Worm (Caenorhabditis elegans) whole organism, late embryonic: ENCODE results near the gene Y32F6A.4.

Source experiments
- C38D4.7 ChIP-seq: fragments of 200-800 bp; sonication (Bioruptor generic); optimal IDR thresholded peaks from 2 replicates; lab custom pipeline; 2018; ENCODE audit warnings: mild to moderate bottlenecking, missing genetic modification characterization, moderate library complexity, missing compliant biosample characterization
- T23F11.4 ChIP-seq: fragments of 200-800 bp; sonication (Bioruptor generic); optimal IDR thresholded peaks from 2 replicates; lab custom pipeline; 2018; ENCODE audit warnings: mild to moderate bottlenecking, missing genetic modification characterization, missing compliant biosample characterization
- Y22D7AL.16 ChIP-seq: sonication (generic microtip); optimal IDR thresholded peaks from 2 replicates; lab custom pipeline; 2016; ENCODE audit warnings: missing genetic modification characterization, missing compliant biosample characterization
- ahr-1 ChIP-seq: sonication (generic microtip); optimal IDR thresholded peaks from 2 replicates; lab custom pipeline; 2016; ENCODE audit warnings: missing genetic modification characterization, missing compliant biosample characterization
- ama-1 ChIP-seq: fragments of 150-350 bp; optimal IDR thresholded peaks from 2 replicates; lab custom pipeline; 2014
- ceh-14 ChIP-seq: sonication (generic microtip); optimal IDR thresholded peaks from 2 replicates; lab custom pipeline; 2016; ENCODE audit warnings: missing genotype, missing genetic modification characterization, missing compliant biosample characterization
- ceh-18 ChIP-seq: sonication (generic microtip); optimal IDR thresholded peaks from 2 replicates; lab custom pipeline; 2016; ENCODE audit warnings: missing genetic modification characterization, missing compliant biosample characterization
- ceh-19 ChIP-seq: fragments of 200-800 bp; sonication (Bioruptor generic); optimal IDR thresholded peaks from 2 replicates; lab custom pipeline; 2018; ENCODE audit warnings: mild to moderate bottlenecking, missing genetic modification characterization, missing compliant biosample characterization
- ceh-2 ChIP-seq: sonication (generic microtip); optimal IDR thresholded peaks from 2 replicates; lab custom pipeline; 2016; ENCODE audit warnings: missing genotype, missing genetic modification characterization, missing compliant biosample characterization
- ceh-24 ChIP-seq: sonication (generic microtip); optimal IDR thresholded peaks from 2 replicates; lab custom pipeline; 2016; ENCODE audit warnings: mild to moderate bottlenecking, missing genetic modification characterization, missing compliant biosample characterization
- ceh-30 ChIP-seq: fragments of 150-350 bp; optimal IDR thresholded peaks from 2 replicates; lab custom pipeline; 2014; ENCODE audit warnings: missing biosample characterization, missing genetic modification characterization
- ceh-34 ChIP-seq: sonication (generic microtip); optimal IDR thresholded peaks from 2 replicates; lab custom pipeline; 2016; ENCODE audit warnings: mild to moderate bottlenecking, missing genetic modification characterization, missing compliant biosample characterization
- ceh-45 ChIP-seq: fragments of 200-800 bp; sonication (Bioruptor generic); IDR thresholded peaks from 2 replicates; pipeline ENCODE4 v1.3.6; 2022; ENCODE audit warnings: missing genetic modification reagents, missing genetic modification characterization, missing compliant biosample characterization
- ceh-6 ChIP-seq: fragments of 200-800 bp; sonication (Bioruptor generic); optimal IDR thresholded peaks from 2 replicates; lab custom pipeline; 2018; ENCODE audit warnings: mild to moderate bottlenecking, missing genetic modification characterization, missing compliant biosample characterization
- dve-1 ChIP-seq: sonication (generic microtip); optimal IDR thresholded peaks from 2 replicates; lab custom pipeline; 2017; ENCODE audit warnings: antibody characterized with exemption, mild to moderate bottlenecking, missing genetic modification characterization, missing compliant biosample characterization
- elt-2 ChIP-seq: sonication (generic microtip); optimal IDR thresholded peaks from 2 replicates; lab custom pipeline; 2016; ENCODE audit warnings: missing genetic modification reagents, missing genetic modification characterization, missing compliant biosample characterization
- elt-4 ChIP-seq: sonication (generic microtip); optimal IDR thresholded peaks from 2 replicates; lab custom pipeline; 2016; ENCODE audit warnings: missing genetic modification characterization, missing compliant biosample characterization
- ets-4 ChIP-seq: sonication (generic microtip); optimal IDR thresholded peaks from 2 replicates; lab custom pipeline; 2016; ENCODE audit warnings: missing genetic modification characterization, missing compliant biosample characterization
- hlh-13 ChIP-seq: fragments of 200-800 bp; sonication (Bioruptor generic); optimal IDR thresholded peaks from 2 replicates; lab custom pipeline; 2018; ENCODE audit warnings: mild to moderate bottlenecking, missing genetic modification characterization, missing compliant biosample characterization
- madf-2 ChIP-seq: sonication (generic microtip); optimal IDR thresholded peaks from 2 replicates; lab custom pipeline; 2017; ENCODE audit warnings: missing genetic modification characterization, missing compliant biosample characterization
- mec-3 ChIP-seq: sonication (generic microtip); optimal IDR thresholded peaks from 2 replicates; lab custom pipeline; 2016; ENCODE audit warnings: borderline replicate concordance, missing genetic modification characterization, missing compliant biosample characterization
- nfya-1 ChIP-seq: sonication (generic microtip); optimal IDR thresholded peaks from 2 replicates; lab custom pipeline; 2017; ENCODE audit warnings: missing genetic modification characterization, mild to moderate bottlenecking, missing compliant biosample characterization, antibody characterized with exemption, moderate library complexity
- nhr-232 ChIP-seq: sonication (generic microtip); optimal IDR thresholded peaks from 2 replicates; lab custom pipeline; 2016; ENCODE audit warnings: missing genetic modification characterization, missing compliant biosample characterization
- pag-3 ChIP-seq: sonication (generic microtip); optimal IDR thresholded peaks from 2 replicates; lab custom pipeline; 2016; ENCODE audit warnings: missing compliant biosample characterization, missing genetic modification characterization, borderline replicate concordance
- pqm-1 ChIP-seq: sonication (generic microtip); optimal IDR thresholded peaks from 2 replicates; lab custom pipeline; 2016; ENCODE audit warnings: missing genetic modification characterization, missing compliant biosample characterization
- ref-2 ChIP-seq: sonication (generic microtip); optimal IDR thresholded peaks from 2 replicates; lab custom pipeline; 2016; ENCODE audit warnings: missing genetic modification characterization, missing compliant biosample characterization
- rnt-1 ChIP-seq: sonication (generic microtip); optimal IDR thresholded peaks from 2 replicates; lab custom pipeline; 2016; ENCODE audit warnings: missing genetic modification characterization, missing compliant biosample characterization
- sox-2 ChIP-seq: fragments of 200-800 bp; sonication (Bioruptor generic); IDR thresholded peaks from 2 replicates; pipeline ENCODE4 v1.3.6; 2022; ENCODE audit warnings: missing genetic modification reagents, missing genetic modification characterization, missing compliant biosample characterization
- tbx-2 ChIP-seq: sonication (generic microtip); optimal IDR thresholded peaks from 2 replicates; lab custom pipeline; 2016; ENCODE audit warnings: missing genetic modification characterization, missing compliant biosample characterization
- unc-55 ChIP-seq: sonication (generic microtip); optimal IDR thresholded peaks from 2 replicates; lab custom pipeline; 2017; ENCODE audit warnings: missing biosample characterization, missing genetic modification reagents, missing genetic modification characterization
- unc-86 ChIP-seq: sonication (generic microtip); optimal IDR thresholded peaks from 2 replicates; lab custom pipeline; 2016; ENCODE audit warnings: missing genetic modification characterization, missing compliant biosample characterization
- zip-5 ChIP-seq: sonication (generic microtip); optimal IDR thresholded peaks from 2 replicates; lab custom pipeline; 2016; ENCODE audit warnings: missing genetic modification characterization, missing compliant biosample characterization
- ztf-16 ChIP-seq: sonication (generic microtip); optimal IDR thresholded peaks from 2 replicates; lab custom pipeline; 2017; ENCODE audit warnings: missing genetic modification characterization, missing compliant biosample characterization

The Y32F6A.4 gene

DNA sequence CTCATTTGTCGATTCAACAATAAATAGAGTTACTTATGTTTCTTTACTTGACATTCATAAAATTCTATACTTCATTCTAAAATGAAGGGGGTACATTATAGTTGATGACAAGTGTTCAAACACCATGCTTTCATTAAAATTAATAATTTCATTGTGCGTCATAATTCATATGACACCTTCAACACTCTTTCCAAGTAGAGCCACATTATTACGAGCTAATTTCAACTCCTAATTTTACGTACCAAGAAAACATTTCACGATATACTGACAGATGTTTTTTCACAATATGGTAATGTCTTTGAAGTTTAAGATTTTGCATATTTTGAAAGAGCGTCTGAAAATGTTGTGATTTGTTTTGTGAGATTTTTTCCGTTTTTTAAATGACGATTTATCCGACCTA is 31.6 kb upstream of the Y32F6A.4 start:
- TF ChIP-seq Y22D7AL.16: no peak
- TF ChIP-seq T23F11.4 (GFP tag; lab: Kevin White, UChicago): no peak
- no peak for TF ChIP-seq pag-3
- no peak for TF ChIP-seq hlh-13 (GFP tag; lab: Kevin White, UChicago)
- TF ChIP-seq, all 69 proteins: peak for 0

DNA sequence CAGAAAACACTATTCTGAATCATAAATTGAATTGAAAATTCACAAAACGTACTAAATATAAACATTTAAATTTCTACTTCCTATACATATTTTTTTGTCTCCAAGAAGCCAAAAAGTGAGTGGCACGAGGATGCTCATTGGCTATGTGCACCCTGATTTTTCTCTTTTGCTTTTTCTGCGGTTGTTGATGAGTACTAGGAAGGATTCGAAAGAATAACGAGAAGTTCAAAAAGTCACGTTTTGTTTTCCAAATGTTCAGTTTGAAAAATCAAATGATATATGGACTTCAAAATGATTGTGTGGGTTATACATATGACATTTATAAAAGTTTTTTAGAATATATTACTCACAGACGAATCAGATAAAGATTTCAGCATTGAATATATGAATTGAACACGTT is 30.9 kb upstream of the Y32F6A.4 start:
- TF ChIP-seq dve-1 (tag; lab: Kevin White, UChicago) (no peak), elt-4 (tag; lab: Kevin White, UChicago) (no peak), ref-2 (tag; lab: Kevin White, UChicago) (no peak), pqm-1 (no peak), nfya-1 (tag; lab: Kevin White, UChicago) (no peak), zip-5 (tag; lab: Kevin White, UChicago) (no peak)
- TF ChIP-seq, all 69 proteins: peak for 0

DNA sequence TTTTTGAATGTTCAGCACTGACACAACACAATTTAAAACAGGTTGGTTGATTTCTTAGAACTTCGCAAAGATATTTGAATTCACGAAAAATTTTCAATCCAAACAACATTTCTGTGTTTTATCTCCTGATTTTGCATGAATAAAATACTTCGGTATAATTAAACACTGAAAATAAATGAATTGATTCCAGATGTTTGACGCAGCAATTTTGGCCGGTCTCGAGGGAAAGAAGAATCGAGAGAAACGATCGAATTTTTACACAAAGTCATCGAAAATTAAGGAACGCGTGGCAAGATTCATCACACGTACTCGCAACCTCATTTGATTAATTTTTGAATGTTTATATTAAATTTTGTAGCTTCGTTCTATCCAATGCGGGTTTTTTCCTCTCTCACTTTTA is 30.3 kb upstream of the Y32F6A.4 start:
- TF ChIP-seq ceh-6 (GFP tag; lab: Kevin White, UChicago) (no peak), ceh-2 (no peak), ceh-24 (tag; lab: Kevin White, UChicago) (no peak), ceh-19 (no peak), Y22D7AL.16 (no peak)

DNA sequence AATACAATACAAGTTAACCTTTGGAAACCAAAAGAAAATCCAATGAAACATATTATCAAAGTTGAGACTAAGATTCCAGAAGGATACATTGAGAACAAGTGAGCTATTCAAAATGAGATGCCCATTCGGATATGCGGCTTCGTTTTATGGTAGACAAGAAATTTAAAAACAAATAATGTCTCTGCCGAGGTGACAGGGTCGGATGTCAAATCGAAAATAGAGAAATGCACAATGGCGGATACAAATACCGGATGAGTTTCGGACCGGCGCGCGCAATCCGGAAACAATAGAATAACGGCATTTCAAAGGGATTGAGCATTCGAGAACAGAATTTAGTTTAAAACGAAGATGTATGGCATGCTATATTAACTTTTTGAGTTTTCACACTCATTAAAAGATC is 29.4 kb upstream of the Y32F6A.4 start, which contains the start of gene F22E12.3:
Gene F22E12.3, minus strand, starts transcription at position 101 of the 400 bp plus-strand sequence.
- TF ChIP-seq mec-3 (tag; lab: Kevin White, UChicago) (no peak), ceh-30 (tag; lab: Kevin White, UChicago) (no peak), ceh-14 (tag; lab: Kevin White, UChicago) (no peak), pqm-1 (no peak), elt-2 (tag; lab: Kevin White, UChicago) (no peak), nhr-232 (no peak), rnt-1 (tag; lab: Kevin White, UChicago) (no peak), dve-1 (tag; lab: Kevin White, UChicago) (no peak), ets-4 (tag; lab: Kevin White, UChicago) (no peak), ztf-16 (tag; lab: Kevin White, UChicago) (no peak), ceh-19 (no peak)

DNA sequence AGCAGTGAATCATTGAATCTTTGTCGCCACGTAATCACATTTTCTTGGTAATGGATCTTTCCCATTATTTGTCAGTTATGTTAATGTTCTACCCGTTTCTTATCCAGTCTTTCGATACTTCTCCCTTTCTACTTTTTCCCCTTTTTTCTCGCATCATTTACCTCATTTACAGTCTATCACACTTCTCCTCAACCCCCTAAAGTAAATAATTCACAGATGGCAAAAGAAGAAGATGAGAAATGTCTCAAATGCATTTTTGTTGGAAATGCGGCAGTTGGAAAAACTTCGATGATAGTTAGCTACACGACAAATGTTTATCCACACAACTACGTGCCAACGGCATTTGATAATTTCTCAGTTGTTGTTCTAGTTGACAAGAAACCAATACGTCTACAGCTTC is 28.2 kb upstream of the Y32F6A.4 start, which contains the start of gene chw-1:
Gene chw-1, plus strand, starts transcription at position 217 of the 400 bp plus-strand sequence.
- TF ChIP-seq pqm-1 (no peak), ama-1 (lab: Kevin White, UChicago) (no peak), sox-2 (GFP tag; lab: Robert Waterston, UW) (no peak), unc-55 (GFP tag; lab: Kevin White, UChicago) (no peak), tbx-2 (tag; lab: Kevin White, UChicago) (no peak)

DNA sequence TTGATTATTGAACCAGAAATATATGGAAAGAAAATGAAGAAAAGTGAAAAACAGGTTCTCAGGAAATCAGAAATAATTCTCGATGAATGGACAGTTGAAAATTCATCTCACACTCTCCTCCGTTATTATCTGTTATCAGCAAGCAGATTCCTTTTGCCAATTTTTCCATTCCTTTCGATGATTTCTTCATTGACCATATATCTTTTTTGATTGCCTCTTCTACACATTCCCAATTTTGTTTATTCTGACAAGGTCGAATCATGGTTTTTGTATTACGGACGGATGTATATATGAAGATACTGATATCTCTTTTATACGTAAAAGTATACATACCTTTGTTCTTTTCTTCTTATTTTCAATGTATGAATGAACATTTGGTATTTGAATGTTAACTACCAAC is 26.8 kb upstream of the Y32F6A.4 start:
- TF ChIP-seq sox-2 (GFP tag; lab: Robert Waterston, UW): no peak

DNA sequence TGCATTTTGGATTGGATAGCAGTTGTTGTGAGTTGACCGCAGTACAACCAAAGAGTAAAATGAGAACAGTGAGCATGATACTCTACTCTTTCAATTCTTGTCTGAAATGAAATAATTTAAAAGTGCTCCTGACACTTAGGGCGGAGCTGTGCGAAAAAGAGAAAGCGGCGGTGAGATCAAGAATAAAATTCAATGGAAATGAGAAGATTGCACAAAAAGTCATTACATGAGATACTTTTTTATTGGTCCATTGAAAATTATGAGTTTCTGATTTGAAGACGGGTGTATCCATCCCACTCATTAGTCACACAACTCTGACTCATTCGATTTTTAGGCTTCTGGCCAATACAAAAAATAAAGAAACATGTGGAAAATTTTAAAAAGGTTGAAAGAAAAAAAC is 23.4 kb upstream of the Y32F6A.4 start, which contains the start of gene F22E12.1:
Gene F22E12.1, minus strand, starts transcription at position 101 of the 400 bp plus-strand sequence.
- TF ChIP-seq ceh-2 (no peak), madf-2 (tag; lab: Kevin White, UChicago) (no peak), C38D4.7 (GFP tag; lab: Kevin White, UChicago) (no peak), tbx-2 (tag; lab: Kevin White, UChicago) (no peak), ceh-18 (tag; lab: Kevin White, UChicago) (no peak), ref-2 (tag; lab: Kevin White, UChicago) (no peak), rnt-1 (tag; lab: Kevin White, UChicago) (no peak), ztf-16 (tag; lab: Kevin White, UChicago) (no peak), ceh-30 (tag; lab: Kevin White, UChicago) (no peak), unc-86 (tag; lab: Kevin White, UChicago) (no peak), ceh-45 (GFP tag; lab: Robert Waterston, UW) (no peak), ahr-1 (tag; lab: Kevin White, UChicago) (no peak), ceh-34 (no peak)
